Worm (Caenorhabditis elegans): ENCODE results near the gene W02B3.3.
"Not testable (repeated sequence)": the region's sequence is repeated elsewhere in the genome, so short reads cannot be mapped to it uniquely, and the experiment has no call there.

The W02B3.3 gene

DNA sequence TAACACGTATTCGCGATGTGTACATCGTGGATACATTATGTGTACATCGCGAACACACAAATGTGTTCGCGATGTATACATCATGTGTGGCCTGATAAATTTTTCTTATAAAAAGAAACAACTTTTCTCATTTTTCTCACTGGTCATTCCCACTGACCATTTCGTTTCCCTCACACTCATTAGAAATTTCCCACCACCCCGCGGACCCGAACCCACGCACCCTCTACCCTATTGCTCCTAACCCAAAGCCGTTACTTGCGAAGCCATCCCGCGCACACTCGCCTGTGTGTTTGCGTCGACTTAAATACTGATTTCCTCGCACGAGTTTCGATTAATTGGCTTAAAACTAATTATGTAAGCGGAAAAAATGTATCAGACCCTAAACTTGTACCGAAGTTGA lies 30.6 kb upstream of the W02B3.3 start (continued):
- TF ChIP-seq F10B5.3 (tag; optimal IDR thresholded peaks at IDR 0.05) (no peak), nhr-237 (tag; optimal IDR thresholded peaks at IDR 0.05) (no peak), ceh-62 (tag; optimal IDR thresholded peaks at IDR 0.05) (no peak), lir-3 (tag; optimal IDR thresholded peaks at IDR 0.05) (peak; percentile 53), vab-7 (GFP tag; IDR thresholded peaks at IDR 0.05) (peak; percentile 74)

DNA sequence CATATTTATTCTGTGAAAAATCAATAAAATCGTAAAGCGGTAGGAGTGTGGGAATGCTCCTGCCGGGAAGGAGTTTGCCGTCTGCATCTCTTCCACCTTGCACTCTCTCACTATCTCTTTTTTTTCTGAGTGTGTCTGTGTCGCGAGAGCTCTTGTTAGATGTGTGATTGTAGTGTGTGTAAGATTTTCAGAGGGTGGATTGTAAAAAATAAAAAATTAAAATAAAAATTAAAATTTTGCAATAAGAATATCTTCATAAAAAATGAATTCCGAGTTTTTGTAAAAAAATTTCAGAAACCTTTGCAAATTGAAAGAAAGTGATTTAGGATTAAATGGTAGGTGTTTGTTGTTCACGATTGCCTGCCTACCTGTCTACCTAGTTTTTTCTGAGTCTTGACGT lies 28.1 kb upstream of the W02B3.3 start, which contains the start of gene sel-15:
sel-15 (minus strand) TSS at position 101 of the 400 bp plus-strand sequence.
- no peak for TF ChIP-seq Y48G9A.11 (GFP tag; IDR thresholded peaks at IDR 0.05)
- TF ChIP-seq nhr-28 (tag; optimal IDR thresholded peaks at IDR 0.05): peak; percentile 44

DNA sequence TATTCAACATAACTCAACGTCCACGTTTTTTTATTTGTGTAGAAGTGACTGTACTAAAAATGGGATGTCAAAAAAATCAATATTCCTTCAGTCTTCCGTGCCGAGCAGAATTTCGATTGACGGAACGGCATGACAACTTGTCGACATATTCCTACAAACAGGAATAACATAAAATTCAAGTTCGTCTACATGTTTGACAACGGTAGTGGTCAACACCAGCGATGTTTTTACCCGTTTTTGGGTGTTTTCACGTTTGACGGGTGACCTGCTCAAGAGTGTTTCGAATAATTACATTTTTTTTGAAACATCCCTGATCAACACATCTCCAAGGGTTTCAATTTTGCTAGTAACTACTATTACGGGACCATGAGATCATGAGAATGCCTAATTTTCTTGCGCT lies 23.7 kb upstream of the W02B3.3 start, which contains the start of gene W02B3.7:
W02B3.7 (minus strand) TSS at position 101 of the 400 bp plus-strand sequence.
- TF ChIP-seq ceh-28 (tag; optimal IDR thresholded peaks at IDR 0.05): no peak
- TF ChIP-seq rbr-2 (tag; optimal IDR thresholded peaks at IDR 0.05): no peak
- TF ChIP-seq lin-39 (tag; optimal IDR thresholded peaks at IDR 0.05): no peak
- TF ChIP-seq nhr-48 (tag; optimal IDR thresholded peaks at IDR 0.05): no peak
- TF ChIP-seq tag-97 (GFP tag; IDR thresholded peaks at IDR 0.05): no peak
- no peak for TF ChIP-seq lin-13 (GFP tag; optimal IDR thresholded peaks at IDR 0.05)
- TF ChIP-seq R02D3.7 (tag; optimal IDR thresholded peaks at IDR 0.05): no peak
- TF ChIP-seq dmd-8 (GFP tag; IDR thresholded peaks at IDR 0.05): no peak
- no peak for TF ChIP-seq zag-1 (tag; optimal IDR thresholded peaks at IDR 0.05)
- TF ChIP-seq ZK337.2 (GFP tag; IDR thresholded peaks at IDR 0.05): no peak
- no peak for TF ChIP-seq ama-1 (optimal IDR thresholded peaks at IDR 0.05)
- no peak for TF ChIP-seq unc-130 (GFP tag; optimal IDR thresholded peaks at IDR 0.05)
- no peak for TF ChIP-seq nhr-10 (tag; optimal IDR thresholded peaks at IDR 0.05)
- no peak for TF ChIP-seq dve-1 (tag; optimal IDR thresholded peaks at IDR 0.05; ENCODE audit: insufficient read depth)
- no peak for TF ChIP-seq ceh-20 (GFP tag; IDR thresholded peaks at IDR 0.05)
- TF ChIP-seq mes-2 (tag; optimal IDR thresholded peaks at IDR 0.05; ENCODE audit: poor library complexity, severe bottlenecking): no peak
- TF ChIP-seq lsy-2 (tag; optimal IDR thresholded peaks at IDR 0.05): no peak
- no peak for TF ChIP-seq D1046.2 (GFP tag; IDR thresholded peaks at IDR 0.05)
- no peak for TF ChIP-seq F37D6.2 (tag; optimal IDR thresholded peaks at IDR 0.05)

DNA sequence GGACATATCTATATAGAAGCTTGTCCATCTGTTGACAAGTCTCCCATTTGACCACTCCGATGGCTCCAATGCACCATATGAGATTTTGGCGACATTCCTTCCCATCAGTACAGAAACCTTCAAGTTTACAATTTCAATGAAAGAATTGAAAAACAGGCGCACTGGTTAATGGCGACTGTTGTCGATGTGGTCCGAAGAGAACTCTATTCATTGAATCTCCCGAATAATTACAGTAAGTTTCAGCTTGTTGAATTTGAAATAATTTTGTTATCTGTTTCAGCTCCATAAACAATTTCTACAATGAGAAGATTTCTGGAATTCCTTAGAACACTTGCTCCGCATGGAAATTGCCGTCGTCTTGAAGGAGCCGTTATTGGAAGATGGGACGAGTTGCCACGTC lies 20.6 kb upstream of the W02B3.3 start, which contains the start of gene elf-1:
elf-1 (plus strand) TSS at position 301 of the 400 bp plus-strand sequence.
- not testable (repeated sequence) for TF ChIP-seq nhr-6 (tag; optimal IDR thresholded peaks at IDR 0.05); ceh-44 (GFP tag; IDR thresholded peaks at IDR 0.05); saeg-2 (GFP tag; IDR thresholded peaks at IDR 0.05)

DNA sequence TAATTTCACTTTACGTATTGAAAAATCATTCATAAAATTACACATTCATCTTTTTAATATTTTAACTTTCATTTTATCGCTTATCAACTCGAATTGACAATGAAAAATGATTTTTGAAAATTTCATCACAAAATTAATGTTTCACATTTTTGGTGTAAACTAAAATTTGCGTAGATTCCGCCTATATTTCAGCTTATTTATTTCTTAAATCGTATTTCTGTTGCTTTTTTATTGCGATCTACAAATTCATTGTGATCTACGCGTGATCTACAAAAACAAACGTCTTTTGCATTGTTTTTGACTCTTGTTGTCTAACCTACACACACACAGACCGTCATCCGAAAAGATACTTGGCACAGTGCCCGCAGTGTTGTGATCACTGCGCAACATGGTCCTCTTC lies 19.9 kb upstream of the W02B3.3 start:
- no peak for TF ChIP-seq zip-2 (tag; optimal IDR thresholded peaks at IDR 0.05)
- TF ChIP-seq nhr-48 (tag; optimal IDR thresholded peaks at IDR 0.05): no peak
- TF ChIP-seq unc-62 (GFP tag; optimal IDR thresholded peaks at IDR 0.05 in 1 of 2): peak in 1 of 2 experiments; percentile 74
- no peak for TF ChIP-seq unc-62 (tag; optimal IDR thresholded peaks at IDR 0.05)
- TF ChIP-seq F37D6.2 (tag; optimal IDR thresholded peaks at IDR 0.05): no peak
- no peak for TF ChIP-seq gei-8 (GFP tag; optimal IDR thresholded peaks at IDR 0.05)

DNA sequence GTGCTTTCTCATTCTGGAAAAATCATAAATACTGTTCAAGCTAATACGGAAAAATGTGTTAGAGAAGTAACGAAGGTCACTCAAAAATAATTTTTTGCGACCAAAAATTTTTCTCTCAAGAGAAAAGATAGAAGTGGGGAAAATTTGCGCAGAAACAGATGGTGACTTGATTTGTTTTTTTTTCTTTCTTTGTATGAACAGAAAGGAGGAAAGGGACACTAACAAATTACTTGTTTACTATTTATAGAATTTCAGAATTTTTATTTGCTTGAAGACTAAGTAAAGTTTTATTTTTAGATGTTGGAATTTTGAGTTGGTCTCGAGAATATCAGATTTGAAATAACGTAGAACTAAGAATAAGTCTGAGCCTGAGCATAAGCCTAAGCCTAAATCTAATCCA lies 15.1 kb upstream of the W02B3.3 start, which contains the start of gene W02B3.4:
W02B3.4 (minus strand) TSS at position 101 of the 400 bp plus-strand sequence.
- TF ChIP-seq aha-1 (tag) (peak; percentile 73), mxl-2 (GFP tag; conservative IDR thresholded peaks at IDR 0.05) (no peak), zag-1 (tag; optimal IDR thresholded peaks at IDR 0.05) (no peak), unc-62 (GFP tag; optimal IDR thresholded peaks at IDR 0.05 in 1 of 2) (peak in 1 of 2 experiments; percentile 84), unc-62 (tag; optimal IDR thresholded peaks at IDR 0.05) (no peak), ZK337.2 (GFP tag; IDR thresholded peaks at IDR 0.05) (no peak)
